Fruit fly (Drosophila melanogaster): ENCODE data around the gene geko.
A peak's percentile ranks its signal among the peaks of the same experiment; 100 is the strongest.

dm6 chr3L:18187472-18188089 lies 48.4 kb downstream of the geko start:
- TF ChIP-seq Hr78 (GFP tag; optimal IDR thresholded peaks at IDR 0.05) (no peak), br (GFP tag; optimal IDR thresholded peaks at IDR 0.05) (peak; percentile 4), dsf (GFP tag; optimal IDR thresholded peaks at IDR 0.05; ENCODE audit: borderline replicate concordance) (no peak), Dif (GFP tag; optimal IDR thresholded peaks at IDR 0.05; ENCODE audit: partially characterized antibody) (no peak), h (GFP tag; optimal IDR thresholded peaks at IDR 0.05) (no peak), psq (GFP tag; optimal IDR thresholded peaks at IDR 0.05) (peak; percentile 72), foxo (GFP tag; optimal IDR thresholded peaks at IDR 0.05) (no peak), Vsx2 (GFP tag; optimal IDR thresholded peaks at IDR 0.05; ENCODE audit: partially characterized antibody) (no peak), lola (GFP tag; optimal IDR thresholded peaks at IDR 0.05) (no peak)
